Worm (Caenorhabditis elegans) whole organism, L1 larva: Measurements from ENCODE around the gene T05A8.11.

Experiments
- C04F5.9 ChIP-seq: sonication (generic microtip); optimal IDR thresholded peaks from 2 replicates; lab custom pipeline; 2016; ENCODE audit warnings: missing genetic modification characterization, missing compliant biosample characterization
- C34B4.2 ChIP-seq: sonication (generic microtip); optimal IDR thresholded peaks from 2 replicates; lab custom pipeline; 2017; ENCODE audit warnings: mild to moderate bottlenecking, missing genetic modification characterization, missing compliant biosample characterization
- aha-1 ChIP-seq: fragments of 150-350 bp; optimal IDR thresholded peaks from 2 replicates; lab custom pipeline; 2014; ENCODE audit warnings: missing biosample characterization, missing genetic modification characterization
- aly-2 ChIP-seq: fragments of 150-350 bp; optimal IDR thresholded peaks from 2 replicates; lab custom pipeline; 2014; ENCODE audit warnings: missing biosample characterization, missing genetic modification characterization
- ama-1 ChIP-seq: fragments of 150-350 bp; optimal IDR thresholded peaks from 2 replicates; lab custom pipeline; 2014
- ceh-8 ChIP-seq: fragments of 200-800 bp; sonication (Bioruptor generic); optimal IDR thresholded peaks from 2 replicates; lab custom pipeline; 2018; ENCODE audit warnings: mild to moderate bottlenecking, missing genetic modification characterization, moderate library complexity, missing compliant biosample characterization
- ceh-90 ChIP-seq: sonication (generic microtip); optimal IDR thresholded peaks from 2 replicates; lab custom pipeline; 2016; ENCODE audit warnings: missing genetic modification characterization, missing compliant biosample characterization
- efl-1 ChIP-seq, 4 experiments: fragments of 150-350 bp; optimal IDR thresholded peaks in 3 of 4; peaks in 1 of 4; 1 replicate in 1 of 4; 2 replicates in 3 of 4; lab custom pipeline; 2014; ENCODE audit warnings: missing biosample characterization in 2 of 4, missing genetic modification characterization in 2 of 4, missing genetic modification reagents in 2 of 4
- egl-13 ChIP-seq: sonication (generic microtip); optimal IDR thresholded peaks from 2 replicates; lab custom pipeline; 2016; ENCODE audit warnings: missing genotype, missing genetic modification reagents, missing genetic modification characterization, missing compliant biosample characterization
- elt-2 ChIP-seq: sonication (generic microtip); optimal IDR thresholded peaks from 2 replicates; lab custom pipeline; 2016; ENCODE audit warnings: missing genetic modification characterization, mild to moderate bottlenecking, inconsistent platforms, missing compliant biosample characterization, missing genetic modification reagents
- elt-3 ChIP-seq, 6 experiments: fragments of 150-350 bp in 1 of 6; sonication (generic microtip); optimal IDR thresholded peaks; 2 replicates each; lab custom pipeline; 2017 to 2018; ENCODE audit warnings: missing biosample characterization in 6 of 6, missing genetic modification characterization in 6 of 6, inconsistent platforms in 1 of 6
- fkh-10 ChIP-seq: sonication (generic microtip); optimal IDR thresholded peaks from 2 replicates; lab custom pipeline; 2017; ENCODE audit warnings: missing biosample characterization, missing genetic modification reagents, missing genetic modification characterization
- grh-1 ChIP-seq: fragments of 200-800 bp; sonication (Bioruptor generic); IDR thresholded peaks from 2 replicates; pipeline ENCODE4 v1.3.6; 2022; ENCODE audit warnings: missing genetic modification reagents, missing genetic modification characterization, missing compliant biosample characterization
- hlh-17 ChIP-seq: fragments of 200-800 bp; sonication (Bioruptor generic); optimal IDR thresholded peaks from 2 replicates; lab custom pipeline; 2018; ENCODE audit warnings: missing genetic modification characterization, mild to moderate bottlenecking, missing compliant biosample characterization, moderate library complexity, borderline replicate concordance
- hlh-4 ChIP-seq: sonication (generic microtip); optimal IDR thresholded peaks from 2 replicates; lab custom pipeline; 2016; ENCODE audit warnings: mild to moderate bottlenecking, missing genetic modification characterization, missing compliant biosample characterization
- hpl-2 ChIP-seq: fragments of 150-350 bp; optimal IDR thresholded peaks from 2 replicates; lab custom pipeline; 2014; ENCODE audit warnings: missing biosample characterization, missing genetic modification reagents, missing genetic modification characterization
- isw-1 ChIP-seq: fragments of 200-800 bp; sonication (Bioruptor generic); IDR thresholded peaks from 2 replicates; pipeline ENCODE4 v1.3.6; 2022; ENCODE audit warnings: missing genetic modification characterization, missing compliant biosample characterization
- jun-1 ChIP-seq: fragments of 150-350 bp; optimal IDR thresholded peaks from 2 replicates; lab custom pipeline; 2014; ENCODE audit warnings: missing biosample characterization, missing genetic modification reagents, missing genetic modification characterization
- lin-14 ChIP-seq: fragments of 200-800 bp; sonication (Bioruptor generic); optimal IDR thresholded peaks from 2 replicates; lab custom pipeline; 2018; ENCODE audit warnings: mild to moderate bottlenecking, missing genetic modification characterization, moderate library complexity, missing compliant biosample characterization
- mab-9 ChIP-seq: fragments of 200-800 bp; sonication (Bioruptor generic); IDR thresholded peaks from 2 replicates; pipeline ENCODE4 v1.3.6; 2022; ENCODE audit warnings: missing genetic modification reagents, missing genetic modification characterization, missing compliant biosample characterization
- mdl-1 ChIP-seq, 2 experiments: fragments of 150-350 bp; optimal IDR thresholded peaks; 2 replicates each; lab custom pipeline; 2014 to 2017; ENCODE audit warnings: missing biosample characterization in 2 of 2, missing genetic modification characterization in 2 of 2, inconsistent platforms in 1 of 2
- mef-2 ChIP-seq: fragments of 150-350 bp; optimal IDR thresholded peaks from 2 replicates; lab custom pipeline; 2014; ENCODE audit warnings: missing biosample characterization, missing genetic modification characterization
- nhr-12 ChIP-seq: sonication (generic microtip); optimal IDR thresholded peaks from 2 replicates; lab custom pipeline; 2017; ENCODE audit warnings: missing biosample characterization, missing genetic modification characterization
- nhr-19 ChIP-seq: fragments of 200-800 bp; sonication (Bioruptor generic); conservative IDR thresholded peaks from 2 replicates; pipeline ENCODE4 v1.3.6; 2022; ENCODE audit warnings: missing genetic modification characterization, missing compliant biosample characterization
- nhr-20 ChIP-seq: sonication (generic microtip); optimal IDR thresholded peaks from 2 replicates; lab custom pipeline; 2016; ENCODE audit warnings: mild to moderate bottlenecking, missing genetic modification characterization, missing compliant biosample characterization
- nhr-237 ChIP-seq: fragments of 150-350 bp; optimal IDR thresholded peaks from 2 replicates; lab custom pipeline; 2014; ENCODE audit warnings: missing biosample characterization, missing genetic modification characterization
- nhr-47 ChIP-seq: sonication (generic microtip); optimal IDR thresholded peaks from 2 replicates; lab custom pipeline; 2016; ENCODE audit warnings: mild to moderate bottlenecking, missing genetic modification characterization, moderate library complexity, missing compliant biosample characterization
- nhr-71 ChIP-seq: sonication (generic microtip); optimal IDR thresholded peaks from 2 replicates; lab custom pipeline; 2016; ENCODE audit warnings: mild to moderate bottlenecking, missing genetic modification characterization, moderate library complexity, missing compliant biosample characterization
- nhr-76 ChIP-seq: sonication (generic microtip); optimal IDR thresholded peaks from 2 replicates; lab custom pipeline; 2017; ENCODE audit warnings: missing biosample characterization, missing genetic modification characterization
- nhr-77 ChIP-seq: fragments of 150-350 bp; optimal IDR thresholded peaks from 2 replicates; lab custom pipeline; 2014; ENCODE audit warnings: missing biosample characterization, missing genetic modification characterization
- nhr-85 ChIP-seq: sonication (generic microtip); peaks from one replicate; lab custom pipeline; 2016; ENCODE audit warnings: missing genetic modification characterization, inconsistent platforms, missing compliant biosample characterization
- nhr-90 ChIP-seq: sonication (generic microtip); optimal IDR thresholded peaks from 2 replicates; lab custom pipeline; 2016; ENCODE audit warnings: mild to moderate bottlenecking, missing genetic modification characterization, missing compliant biosample characterization; ENCODE audit not compliant: poor library complexity
- pag-3 ChIP-seq: sonication (generic microtip); optimal IDR thresholded peaks from 2 replicates; lab custom pipeline; 2017; ENCODE audit warnings: missing genetic modification characterization, mild to moderate bottlenecking, missing compliant biosample characterization, antibody characterized with exemption, borderline replicate concordance; ENCODE audit not compliant: insufficient read depth
- pax-3 ChIP-seq: fragments of 200-800 bp; sonication (Bioruptor generic); optimal IDR thresholded peaks from 2 replicates; lab custom pipeline; 2018; ENCODE audit warnings: mild to moderate bottlenecking, missing genetic modification characterization, moderate library complexity, missing compliant biosample characterization
- pqm-1 ChIP-seq: sonication (generic microtip); optimal IDR thresholded peaks from 3 replicates; lab custom pipeline; 2017; ENCODE audit warnings: missing biosample characterization, missing genetic modification characterization
- rnt-1 ChIP-seq: sonication (generic microtip); optimal IDR thresholded peaks from 2 replicates; lab custom pipeline; 2016; ENCODE audit warnings: mild to moderate bottlenecking, missing genetic modification characterization, moderate library complexity, missing compliant biosample characterization
- skn-1 ChIP-seq: fragments of 150-350 bp; optimal IDR thresholded peaks from 2 replicates; lab custom pipeline; 2014; ENCODE audit warnings: missing biosample characterization, missing genetic modification characterization
- snpc-4 ChIP-seq: fragments of 150-350 bp; optimal IDR thresholded peaks from 2 replicates; lab custom pipeline; 2014; ENCODE audit warnings: missing biosample characterization, missing genetic modification characterization
- snu-23 ChIP-seq: sonication (generic microtip); optimal IDR thresholded peaks from 2 replicates; lab custom pipeline; 2016; ENCODE audit warnings: missing genetic modification characterization, missing compliant biosample characterization
- sox-4 ChIP-seq: sonication (generic microtip); optimal IDR thresholded peaks from 2 replicates; lab custom pipeline; 2016; ENCODE audit warnings: missing genetic modification characterization, missing compliant biosample characterization
- sup-37 ChIP-seq: fragments of 200-800 bp; sonication (Bioruptor generic); optimal IDR thresholded peaks from 2 replicates; lab custom pipeline; 2018; ENCODE audit warnings: mild to moderate bottlenecking, missing genetic modification characterization, missing compliant biosample characterization
- swsn-7 ChIP-seq: sonication (generic microtip); optimal IDR thresholded peaks from 2 replicates; lab custom pipeline; 2016; ENCODE audit warnings: missing genetic modification characterization, missing compliant biosample characterization
- tbx-2 ChIP-seq: sonication (generic microtip); optimal IDR thresholded peaks from 2 replicates; lab custom pipeline; 2016; ENCODE audit warnings: missing genetic modification characterization, missing compliant biosample characterization
- tlp-1 ChIP-seq: fragments of 150-350 bp; optimal IDR thresholded peaks from 2 replicates; lab custom pipeline; 2014; ENCODE audit warnings: missing biosample characterization, missing genetic modification characterization
- unc-62 ChIP-seq: fragments of 150-350 bp; optimal IDR thresholded peaks from 2 replicates; lab custom pipeline; 2014; ENCODE audit warnings: missing biosample characterization, missing genetic modification reagents, missing genetic modification characterization
- unc-86 ChIP-seq: sonication (generic microtip); optimal IDR thresholded peaks from 2 replicates; lab custom pipeline; 2016; ENCODE audit warnings: missing genetic modification characterization, missing compliant biosample characterization
- zip-4 ChIP-seq: fragments of 200-800 bp; sonication (Bioruptor generic); optimal IDR thresholded peaks from 2 replicates; lab custom pipeline; 2018; ENCODE audit warnings: mild to moderate bottlenecking, missing genetic modification characterization, moderate library complexity, missing compliant biosample characterization
- ztf-11 ChIP-seq, 2 experiments: sonication (generic microtip); optimal IDR thresholded peaks; 2 replicates each; lab custom pipeline; 2016 to 2017; ENCODE audit warnings: missing genetic modification characterization in 2 of 2, missing biosample characterization in 1 of 2, missing compliant biosample characterization in 1 of 2

T05A8.11 gene

DNA sequence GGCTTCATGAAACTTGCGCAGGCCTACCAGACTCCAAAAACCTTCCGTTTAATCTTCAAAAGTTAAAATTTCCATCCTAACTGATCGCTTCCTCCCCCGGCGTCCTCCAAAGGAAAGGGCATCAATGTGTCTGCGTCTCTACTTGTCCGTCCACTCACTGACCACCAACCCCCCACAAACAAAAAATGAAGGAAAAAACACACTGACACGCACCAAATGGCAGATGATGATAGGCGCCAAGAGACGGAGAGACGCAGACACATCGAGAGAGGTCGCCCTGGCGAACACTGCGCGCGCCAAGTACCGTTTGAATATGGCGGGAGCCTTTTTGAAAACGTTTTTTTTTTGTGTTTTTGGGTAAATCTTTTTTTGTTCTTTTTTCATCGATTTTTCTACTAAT, 9.3 kb upstream of the T05A8.11 start (continued):
- TF ChIP-seq C34B4.2 (tag; lab: Kevin White, UChicago) (no peak), efl-1 (optimal IDR thresholded peaks at IDR 0.05; lab: Kevin White, UChicago) (peak; percentile 40 to 44), efl-1 (GFP tag; optimal IDR thresholded peaks at IDR 0.05 in 1 of 2; lab: Kevin White, UChicago) (peak; percentile 0 to 93), nhr-71 (peak; percentile 44), sox-4 (tag; lab: Kevin White, UChicago) (no peak), skn-1 (tag; lab: Kevin White, UChicago) (no peak), jun-1 (tag; lab: Kevin White, UChicago) (no peak), aly-2 (tag; lab: Kevin White, UChicago) (no peak), zip-4 (GFP tag; lab: Kevin White, UChicago) (no peak), tbx-2 (tag; lab: Kevin White, UChicago) (no peak), nhr-85 (tag; lab: Kevin White, UChicago) (peak; percentile 53), nhr-90 (no peak), unc-62 (GFP tag; lab: Kevin White, UChicago) (no peak), pax-3 (no peak), hpl-2 (GFP tag; lab: Kevin White, UChicago) (no peak), lin-14 (GFP tag; lab: Kevin White, UChicago) (peak; percentile 88), mdl-1 (tag; optimal IDR thresholded peaks at IDR 0.05; lab: Kevin White, UChicago) (no peak), snu-23 (GFP tag; lab: Kevin White, UChicago) (peak; percentile 33), rnt-1 (tag; lab: Kevin White, UChicago) (peak; percentile 51), C04F5.9 (no peak), grh-1 (no peak), sup-37 (GFP tag; lab: Kevin White, UChicago) (no peak), hlh-17 (no peak), elt-2 (tag; lab: Kevin White, UChicago) (no peak), isw-1 (GFP tag; lab: Robert Waterston, UW) (no peak), hlh-4 (tag; lab: Kevin White, UChicago) (no peak), nhr-20 (tag; lab: Kevin White, UChicago) (no peak), elt-3 (tag; optimal IDR thresholded peaks at IDR 0.05; lab: Kevin White, UChicago) (no peak), nhr-76 (tag; lab: Kevin White, UChicago) (no peak), snpc-4 (no peak), aha-1 (no peak), ceh-90 (tag; lab: Kevin White, UChicago) (no peak), mab-9 (GFP tag; lab: Robert Waterston, UW) (no peak), nhr-12 (tag; lab: Kevin White, UChicago) (no peak), nhr-47 (peak; percentile 19), ztf-11 (tag; optimal IDR thresholded peaks at IDR 0.05; lab: Kevin White, UChicago) (no peak), pqm-1 (tag; lab: Kevin White, UChicago) (no peak), swsn-7 (tag; lab: Kevin White, UChicago) (peak; percentile 7), ama-1 (lab: Kevin White, UChicago) (no peak), unc-86 (no peak), nhr-77 (no peak), nhr-237 (tag; lab: Kevin White, UChicago) (no peak), ceh-8 (GFP tag; lab: Kevin White, UChicago) (no peak), egl-13 (no peak), pag-3 (no peak), mef-2 (no peak), fkh-10 (GFP tag; lab: Kevin White, UChicago) (no peak), tlp-1 (tag; lab: Kevin White, UChicago) (no peak), nhr-19 (no peak)
- TF ChIP-seq, all 84 proteins: peak for 14
